Fruit fly (Drosophila melanogaster) whole organism, embryonic: ENCODE measurements around the gene CG9839.

Experiments
- Antp ChIP-seq: fragments of 200-800 bp; sonication (Bioruptor generic); optimal IDR thresholded peaks from 3 replicates; lab custom pipeline; 2016; ENCODE audit warnings: missing biosample characterization, missing genetic modification characterization
- B-H1 ChIP-seq: fragments of 200-800 bp; sonication (Bioruptor generic); IDR thresholded peaks from 3 replicates; pipeline ENCODE4 v1.3.6; 2022; ENCODE audit warnings: missing biosample characterization, missing genetic modification characterization
- CG10366 ChIP-seq: fragments of 200-800 bp; sonication (Bioruptor generic); IDR thresholded peaks from 2 replicates; pipeline ENCODE4 v1.3.6; 2022; ENCODE audit warnings: missing biosample characterization, missing genetic modification characterization
- CG12391 ChIP-seq: fragments of 200-800 bp; sonication (Bioruptor generic); optimal IDR thresholded peaks from 3 replicates; lab custom pipeline; 2018; ENCODE audit warnings: missing biosample characterization, mild to moderate bottlenecking, missing genetic modification characterization, moderate library complexity
- CG1602 ChIP-seq: fragments of 200-800 bp; sonication (Bioruptor generic); optimal IDR thresholded peaks from 3 replicates; lab custom pipeline; 2016; ENCODE audit warnings: missing biosample characterization, missing genetic modification characterization
- CG18476 ChIP-seq: fragments of 200-800 bp; sonication (Bioruptor generic); optimal IDR thresholded peaks from 2 replicates; lab custom pipeline; 2016; ENCODE audit warnings: missing biosample characterization, mild to moderate bottlenecking, missing genetic modification characterization
- CG2202 ChIP-seq: fragments of 200-800 bp; sonication (Bioruptor generic); optimal IDR thresholded peaks from 2 replicates; lab custom pipeline; 2018; ENCODE audit warnings: missing biosample characterization, mild to moderate bottlenecking, missing genetic modification characterization
- CG30431 ChIP-seq: fragments of 200-800 bp; sonication (Bioruptor generic); optimal IDR thresholded peaks from 2 replicates; lab custom pipeline; 2017; ENCODE audit warnings: missing biosample characterization, missing genetic modification characterization
- CG33213 ChIP-seq: fragments of 200-800 bp; sonication (Bioruptor generic); optimal IDR thresholded peaks from 3 replicates; lab custom pipeline; 2016; ENCODE audit warnings: missing biosample characterization, missing genetic modification characterization
- CG3407 ChIP-seq: fragments of 200-800 bp; sonication (Bioruptor generic); optimal IDR thresholded peaks from 2 replicates; lab custom pipeline; 2018; ENCODE audit warnings: missing biosample characterization, mild to moderate bottlenecking, missing genetic modification characterization
- CG4360 ChIP-seq: fragments of 200-800 bp; sonication (Bioruptor generic); IDR thresholded peaks from 2 replicates; pipeline ENCODE4 v1.3.6; 2022; ENCODE audit warnings: missing biosample characterization, missing genetic modification characterization
- CG7745 ChIP-seq: fragments of 200-800 bp; sonication (Bioruptor generic); optimal IDR thresholded peaks from 2 replicates; lab custom pipeline; 2018; ENCODE audit warnings: missing biosample characterization, mild to moderate bottlenecking, missing genetic modification characterization, moderate library complexity
- CG8089 ChIP-seq: fragments of 200-800 bp; sonication (Bioruptor generic); optimal IDR thresholded peaks from 3 replicates; lab custom pipeline; 2016; ENCODE audit warnings: missing biosample characterization, missing genetic modification characterization
- Dip3 ChIP-seq: fragments of 200-800 bp; sonication (Bioruptor generic); optimal IDR thresholded peaks from 3 replicates; lab custom pipeline; 2016; ENCODE audit warnings: missing biosample characterization, missing genetic modification characterization
- Fer3 ChIP-seq: fragments of 200-800 bp; sonication (Bioruptor generic); optimal IDR thresholded peaks from 2 replicates; lab custom pipeline; 2018; ENCODE audit warnings: missing biosample characterization, mild to moderate bottlenecking, missing genetic modification characterization, moderate library complexity
- Hand ChIP-seq: fragments of 200-800 bp; sonication (Bioruptor generic); optimal IDR thresholded peaks from 2 replicates; lab custom pipeline; 2017; ENCODE audit warnings: mild to moderate bottlenecking, missing biosample characterization, missing genetic modification reagents, missing genetic modification characterization
- Hmr ChIP-seq: fragments of 200-800 bp; sonication (Bioruptor generic); optimal IDR thresholded peaks from 3 replicates; lab custom pipeline; 2017; ENCODE audit warnings: mild to moderate bottlenecking, missing biosample characterization, missing genetic modification reagents, missing genetic modification characterization
- Hr51 ChIP-seq, 2 experiments: fragments of 200-800 bp; sonication (Bioruptor generic); optimal IDR thresholded peaks; 2 replicates in 1 of 2; 3 replicates in 1 of 2; lab custom pipeline; 2016 to 2018; ENCODE audit warnings: missing biosample characterization in 2 of 2, missing genetic modification characterization in 2 of 2, mild to moderate bottlenecking in 1 of 2, moderate library complexity in 1 of 2
- Hsf ChIP-seq: fragments of 200-800 bp; sonication (Bioruptor generic); optimal IDR thresholded peaks from 3 replicates; lab custom pipeline; 2016; ENCODE audit warnings: missing biosample characterization, missing genetic modification characterization
- Lhr ChIP-seq: fragments of 200-800 bp; sonication (Bioruptor generic); optimal IDR thresholded peaks from 3 replicates; lab custom pipeline; 2017; ENCODE audit warnings: mild to moderate bottlenecking, missing biosample characterization, missing genetic modification reagents, missing genetic modification characterization
- Mad ChIP-seq: fragments of 200-800 bp; sonication (Bioruptor generic); optimal IDR thresholded peaks from 2 replicates; lab custom pipeline; 2016; ENCODE audit warnings: missing biosample characterization, missing genetic modification characterization
- Neu2 ChIP-seq: fragments of 200-800 bp; sonication (Bioruptor generic); optimal IDR thresholded peaks from 3 replicates; lab custom pipeline; 2016; ENCODE audit warnings: missing biosample characterization, missing genetic modification characterization, borderline replicate concordance
- PHDP ChIP-seq: fragments of 200-800 bp; sonication (Bioruptor generic); optimal IDR thresholded peaks from 3 replicates; lab custom pipeline; 2018; ENCODE audit warnings: missing biosample characterization, mild to moderate bottlenecking, missing genetic modification characterization, moderate library complexity
- Pdp1 ChIP-seq, 2 experiments: fragments of 200-800 bp; sonication (Bioruptor generic); optimal IDR thresholded peaks; 3 replicates each; lab custom pipeline; 2016; ENCODE audit warnings: missing biosample characterization in 2 of 2, missing genetic modification characterization in 2 of 2, mild to moderate bottlenecking in 1 of 2, moderate library complexity in 1 of 2
- Rx ChIP-seq: fragments of 200-800 bp; sonication (Bioruptor generic); IDR thresholded peaks from 2 replicates; pipeline ENCODE4 v1.3.6; 2022; ENCODE audit warnings: missing biosample characterization, missing genetic modification characterization
- ap ChIP-seq: fragments of 200-800 bp; sonication (Bioruptor generic); IDR thresholded peaks from 2 replicates; pipeline ENCODE4 v1.3.6; 2022; ENCODE audit warnings: missing biosample characterization, missing genetic modification characterization
- bowl ChIP-seq: fragments of 200-800 bp; sonication (Bioruptor generic); IDR thresholded peaks from 2 replicates; pipeline ENCODE4 v1.3.6; 2022; ENCODE audit warnings: missing biosample characterization, missing genetic modification characterization
- cad ChIP-seq: fragments of >200 bp; optimal IDR thresholded peaks from 2 replicates; lab custom pipeline; 2017; ENCODE audit warnings: missing biosample characterization, missing genetic modification characterization
- cg ChIP-seq: fragments of 200-800 bp; sonication (Bioruptor generic); optimal IDR thresholded peaks from 3 replicates; lab custom pipeline; 2019; ENCODE audit warnings: missing biosample characterization, mild to moderate bottlenecking, missing genetic modification characterization, moderate library complexity
- chif ChIP-seq, 2 experiments: fragments of 200-800 bp; sonication (Bioruptor generic); optimal IDR thresholded peaks; 3 replicates each; lab custom pipeline; 2016; ENCODE audit warnings: missing biosample characterization in 2 of 2, missing genetic modification characterization in 2 of 2
- chn ChIP-seq: fragments of 200-800 bp; sonication (Bioruptor generic); optimal IDR thresholded peaks from 2 replicates; lab custom pipeline; 2016; ENCODE audit warnings: missing biosample characterization, missing genetic modification characterization
- fd3F ChIP-seq: fragments of 200-800 bp; sonication (Bioruptor generic); optimal IDR thresholded peaks from 2 replicates; lab custom pipeline; 2018; ENCODE audit warnings: missing biosample characterization, mild to moderate bottlenecking, missing genetic modification characterization, moderate library complexity
- fd64A ChIP-seq: fragments of 200-800 bp; sonication (Bioruptor generic); optimal IDR thresholded peaks from 3 replicates; lab custom pipeline; 2018; ENCODE audit warnings: missing biosample characterization, mild to moderate bottlenecking, missing genetic modification characterization
- gro ChIP-seq: fragments of 200-800 bp; sonication (Bioruptor generic); optimal IDR thresholded peaks from 2 replicates; lab custom pipeline; 2016; ENCODE audit warnings: missing biosample characterization, missing genetic modification characterization
- hb ChIP-seq: fragments of 200-800 bp; sonication (Bioruptor generic); IDR thresholded peaks from 3 replicates; pipeline ENCODE4 v1.3.6; 2022; ENCODE audit warnings: missing biosample characterization, missing genetic modification characterization; ENCODE audit not compliant: partially characterized antibody
- jumu ChIP-seq: fragments of 200-800 bp; sonication (Bioruptor generic); optimal IDR thresholded peaks from 3 replicates; lab custom pipeline; 2016; ENCODE audit warnings: missing biosample characterization, missing genetic modification characterization
- nau ChIP-seq: fragments of 200-800 bp; sonication (Bioruptor generic); optimal IDR thresholded peaks from 3 replicates; lab custom pipeline; 2017; ENCODE audit warnings: missing biosample characterization, mild to moderate bottlenecking, missing genetic modification characterization, missing genetic modification reagents
- nmo ChIP-seq: fragments of 200-800 bp; sonication (Bioruptor generic); optimal IDR thresholded peaks from 2 replicates; lab custom pipeline; 2018; ENCODE audit warnings: missing biosample characterization, mild to moderate bottlenecking, missing genetic modification characterization, moderate library complexity
- odd ChIP-seq: fragments of 200-800 bp; sonication (Bioruptor generic); optimal IDR thresholded peaks from 2 replicates; lab custom pipeline; 2017; ENCODE audit warnings: missing biosample characterization, mild to moderate bottlenecking, missing genetic modification characterization
- onecut ChIP-seq: fragments of 200-800 bp; sonication (Bioruptor generic); IDR thresholded peaks from 2 replicates; pipeline ENCODE4 v1.3.6; 2022; ENCODE audit warnings: missing biosample characterization, missing genetic modification characterization
- pfk ChIP-seq: fragments of 200-800 bp; sonication (Bioruptor generic); optimal IDR thresholded peaks from 2 replicates; lab custom pipeline; 2018; ENCODE audit warnings: missing biosample characterization, mild to moderate bottlenecking, missing genetic modification characterization, moderate library complexity
- pho ChIP-seq: fragments of 200-800 bp; sonication (Bioruptor generic); optimal IDR thresholded peaks from 2 replicates; lab custom pipeline; 2016; ENCODE audit warnings: missing biosample characterization, missing genetic modification characterization
- pnt ChIP-seq: fragments of 200-800 bp; sonication (Bioruptor generic); optimal IDR thresholded peaks from 3 replicates; lab custom pipeline; 2016; ENCODE audit warnings: missing biosample characterization, missing genetic modification characterization
- repo ChIP-seq: fragments of 200-800 bp; sonication (Bioruptor generic); optimal IDR thresholded peaks from 2 replicates; lab custom pipeline; 2016; ENCODE audit warnings: missing biosample characterization, missing genetic modification characterization
- rib ChIP-seq: fragments of 200-800 bp; sonication (Bioruptor generic); IDR thresholded peaks from 2 replicates; pipeline ENCODE4 v1.3.6; 2022; ENCODE audit warnings: missing biosample characterization, missing genetic modification characterization
- shn ChIP-seq: fragments of 200-800 bp; sonication (Bioruptor generic); optimal IDR thresholded peaks from 3 replicates; lab custom pipeline; 2016; ENCODE audit warnings: missing biosample characterization, missing genetic modification characterization
- so ChIP-seq: fragments of 200-800 bp; sonication (Bioruptor generic); IDR thresholded peaks from 3 replicates; pipeline ENCODE4 v1.3.6; 2022; ENCODE audit warnings: missing biosample characterization, missing genetic modification characterization
- sr ChIP-seq: fragments of 200-800 bp; sonication (Bioruptor generic); IDR thresholded peaks from 3 replicates; pipeline ENCODE4 v1.3.6; 2022; ENCODE audit warnings: missing biosample characterization, missing genetic modification characterization
- tio ChIP-seq: fragments of 200-800 bp; sonication (Bioruptor generic); optimal IDR thresholded peaks from 2 replicates; lab custom pipeline; 2017; ENCODE audit warnings: missing biosample characterization, missing genetic modification characterization, inconsistent platforms
- usp ChIP-seq: fragments of >200 bp; optimal IDR thresholded peaks from 2 replicates; lab custom pipeline; 2017; ENCODE audit warnings: missing biosample characterization, missing genetic modification characterization
- wor ChIP-seq: fragments of 200-800 bp; sonication (Bioruptor generic); IDR thresholded peaks from 2 replicates; pipeline ENCODE4 v1.3.6; 2022; ENCODE audit warnings: missing biosample characterization, missing genetic modification characterization

Gene CG9839

dm6 chr3R:8823761-8824499, 18.3 kb upstream of the CG9839 start, which contains the start of the genes IscU and CG8379 (continued):
- TF ChIP-seq gro (GFP tag; lab: Kevin White, UChicago) (no peak), jumu (GFP tag; lab: Kevin White, UChicago) (no peak), CG3407 (GFP tag; lab: Kevin White, UChicago) (peak; percentile 3), ap (GFP tag; lab: Robert Waterston, UW) (no peak), fd3F (no peak), cg (no peak), CG10366 (GFP tag; lab: Robert Waterston, UW) (no peak), bowl (GFP tag; lab: Robert Waterston, UW) (no peak), nau (GFP tag; lab: Kevin White, UChicago) (no peak), rib (GFP tag; lab: Robert Waterston, UW) (no peak), onecut (no peak), CG8089 (GFP tag; lab: Kevin White, UChicago) (no peak), Mad (no peak), Hsf (no peak), Antp (GFP tag; lab: Kevin White, UChicago) (no peak), fd64A (GFP tag; lab: Kevin White, UChicago) (no peak), chn (GFP tag; lab: Kevin White, UChicago) (no peak), Rx (GFP tag; lab: Robert Waterston, UW) (no peak), PHDP (tag; lab: Kevin White, UChicago) (no peak), Hmr (GFP tag; lab: Kevin White, UChicago) (no peak), hb (no peak), chif (GFP tag; optimal IDR thresholded peaks at IDR 0.05; lab: Kevin White, UChicago) (no peak), Hr51 (GFP tag; optimal IDR thresholded peaks at IDR 0.05; lab: Kevin White, UChicago) (no peak), CG18476 (GFP tag; lab: Kevin White, UChicago) (no peak), sr (no peak), pho (GFP tag; lab: Kevin White, UChicago) (no peak), pnt (no peak), CG4360 (GFP tag; lab: Robert Waterston, UW) (no peak), so (no peak), Pdp1 (GFP tag; optimal IDR thresholded peaks at IDR 0.05; lab: Kevin White, UChicago) (peak in 1 of 2 experiments; percentile 86), Hand (GFP tag; lab: Kevin White, UChicago) (peak; percentile 19), cad (GFP tag; lab: Kevin White, UChicago) (no peak), CG7745 (tag; lab: Kevin White, UChicago) (no peak), usp (no peak), shn (GFP tag; lab: Kevin White, UChicago) (no peak), Dip3 (GFP tag; lab: Kevin White, UChicago) (no peak), Neu2 (GFP tag; lab: Kevin White, UChicago) (no peak), CG30431 (no peak), CG12391 (tag; lab: Kevin White, UChicago) (peak; percentile 45), CG2202 (no peak), CG33213 (GFP tag; lab: Kevin White, UChicago) (no peak), odd (GFP tag; lab: Kevin White, UChicago) (no peak), tio (no peak), Fer3 (tag; lab: Kevin White, UChicago) (no peak), pfk (no peak), repo (GFP tag; lab: Kevin White, UChicago) (no peak), nmo (no peak), CG1602 (GFP tag; lab: Kevin White, UChicago) (no peak), wor (GFP tag; lab: Robert Waterston, UW) (no peak), B-H1 (GFP tag; lab: Robert Waterston, UW) (no peak), Lhr (GFP tag; lab: Kevin White, UChicago) (peak; percentile 58)
